Worm (Caenorhabditis elegans) whole organism, L4 larva: Measurements from ENCODE around the gene Y49F6B.8.
"Not testable (repeated sequence)": the region's sequence is repeated elsewhere in the genome, so short reads cannot be mapped to it uniquely, and the experiment has no call there.

Source experiments
- F26F4.8 ChIP-seq: fragments of 200-800 bp; sonication (Bioruptor generic); conservative IDR thresholded peaks from 2 replicates; pipeline ENCODE4 v1.3.6; 2022; ENCODE audit warnings: missing genetic modification characterization, missing compliant biosample characterization
- T26A8.4 ChIP-seq: fragments of 200-800 bp; sonication (Bioruptor generic); IDR thresholded peaks from 2 replicates; pipeline ENCODE4 v1.3.6; 2022; ENCODE audit warnings: missing genetic modification characterization, missing compliant biosample characterization
- Y105C5A.15 ChIP-seq: fragments of 200-800 bp; sonication (Bioruptor generic); IDR thresholded peaks from 2 replicates; pipeline ENCODE4 v1.3.6; 2022; ENCODE audit warnings: missing genetic modification characterization, missing compliant biosample characterization
- ZK337.2 ChIP-seq: fragments of 200-800 bp; sonication (Bioruptor generic); IDR thresholded peaks from 2 replicates; pipeline ENCODE4 v1.3.6; 2022; ENCODE audit warnings: missing genetic modification reagents, missing genetic modification characterization, missing compliant biosample characterization
- aha-1 ChIP-seq: fragments of 150-350 bp; peaks from one replicate; lab custom pipeline; 2014; ENCODE audit warnings: missing biosample characterization, missing genetic modification characterization
- aly-2 ChIP-seq: sonication (generic microtip); optimal IDR thresholded peaks from 2 replicates; lab custom pipeline; 2018; ENCODE audit warnings: missing biosample characterization, missing genetic modification characterization
- ceh-44 ChIP-seq: fragments of 200-800 bp; sonication (Bioruptor generic); IDR thresholded peaks from 2 replicates; pipeline ENCODE4 v1.3.6; 2022; ENCODE audit warnings: missing genetic modification reagents, missing genetic modification characterization, missing compliant biosample characterization
- ceh-62 ChIP-seq: sonication (generic microtip); optimal IDR thresholded peaks from 2 replicates; lab custom pipeline; 2017; ENCODE audit warnings: missing biosample characterization, missing genetic modification characterization
- ces-1 ChIP-seq: fragments of 150-350 bp; sonication (generic microtip); optimal IDR thresholded peaks from 4 replicates; lab custom pipeline; 2014; ENCODE audit warnings: missing biosample characterization, missing genetic modification reagents, missing genetic modification characterization
- cey-2 ChIP-seq: sonication (generic microtip); optimal IDR thresholded peaks from 3 replicates; lab custom pipeline; 2017; ENCODE audit warnings: missing genetic modification characterization, mild to moderate bottlenecking, missing compliant biosample characterization, antibody characterized with exemption, borderline replicate concordance; ENCODE audit not compliant: insufficient read depth
- daf-12 ChIP-seq: fragments of 150-350 bp; optimal IDR thresholded peaks from 2 replicates; lab custom pipeline; 2014; ENCODE audit warnings: missing biosample characterization, missing genetic modification reagents, missing genetic modification characterization
- daf-19 ChIP-seq: fragments of 200-800 bp; sonication (Bioruptor generic); conservative IDR thresholded peaks from 2 replicates; pipeline ENCODE4 v1.3.6; 2022; ENCODE audit warnings: missing genetic modification characterization, missing compliant biosample characterization
- dmd-6 ChIP-seq: fragments of 200-800 bp; sonication (Bioruptor generic); IDR thresholded peaks from 2 replicates; pipeline ENCODE4 v1.3.6; 2022; ENCODE audit warnings: missing genetic modification reagents, missing genetic modification characterization, missing compliant biosample characterization
- dmd-9 ChIP-seq: fragments of 200-800 bp; sonication (Bioruptor generic); IDR thresholded peaks from 2 replicates; pipeline ENCODE4 v1.3.6; 2022; ENCODE audit warnings: missing genetic modification reagents, missing genetic modification characterization, missing compliant biosample characterization
- dpl-1 ChIP-seq: fragments of 150-350 bp; optimal IDR thresholded peaks from 2 replicates; lab custom pipeline; 2014; ENCODE audit warnings: missing biosample characterization, missing genetic modification reagents, missing genetic modification characterization
- fkh-10 ChIP-seq: fragments of 150-350 bp; optimal IDR thresholded peaks from 2 replicates; lab custom pipeline; 2014; ENCODE audit warnings: missing biosample characterization, missing genetic modification reagents, missing genetic modification characterization
- lin-1 ChIP-seq: fragments of 200-800 bp; sonication (Bioruptor generic); IDR thresholded peaks from 2 replicates; pipeline ENCODE4 v1.3.6; 2022; ENCODE audit warnings: missing genetic modification reagents, missing genetic modification characterization, missing compliant biosample characterization
- lin-13 ChIP-seq: fragments of 150-350 bp; optimal IDR thresholded peaks from 2 replicates; lab custom pipeline; 2014; ENCODE audit warnings: missing biosample characterization, missing genetic modification reagents, missing genetic modification characterization
- lin-15B ChIP-seq: fragments of 150-350 bp; sonication (generic microtip); optimal IDR thresholded peaks from 3 replicates; lab custom pipeline; 2014; ENCODE audit warnings: missing biosample characterization, missing genetic modification characterization
- lsy-2 ChIP-seq, 2 experiments: fragments of 150-350 bp in 1 of 2; sonication (generic microtip) in 1 of 2; optimal IDR thresholded peaks; 2 replicates each; lab custom pipeline; 2014 to 2017; ENCODE audit warnings: missing biosample characterization in 2 of 2, missing genetic modification characterization in 2 of 2
- mxl-2 ChIP-seq: fragments of 200-800 bp; sonication (Bioruptor generic); conservative IDR thresholded peaks from 2 replicates; pipeline ENCODE4 v1.3.6; 2022; ENCODE audit warnings: missing genetic modification reagents, missing genetic modification characterization, missing compliant biosample characterization
- mxl-3 ChIP-seq: fragments of 200-800 bp; sonication (Bioruptor generic); optimal IDR thresholded peaks from 2 replicates; lab custom pipeline; 2018; ENCODE audit warnings: mild to moderate bottlenecking, missing genetic modification characterization, missing compliant biosample characterization
- nhr-11 ChIP-seq: fragments of 150-350 bp; optimal IDR thresholded peaks from 2 replicates; lab custom pipeline; 2014; ENCODE audit warnings: missing biosample characterization, missing genetic modification characterization
- nhr-28 ChIP-seq: fragments of 150-350 bp; optimal IDR thresholded peaks from 2 replicates; lab custom pipeline; 2014; ENCODE audit warnings: missing biosample characterization, missing genetic modification characterization
- nhr-48 ChIP-seq: sonication (generic microtip); optimal IDR thresholded peaks from 2 replicates; lab custom pipeline; 2016; ENCODE audit warnings: mild to moderate bottlenecking, missing genetic modification characterization, missing compliant biosample characterization
- nhr-76 ChIP-seq: fragments of 150-350 bp; optimal IDR thresholded peaks from 2 replicates; lab custom pipeline; 2014; ENCODE audit warnings: missing biosample characterization, missing genetic modification characterization
- php-3 ChIP-seq: fragments of 200-800 bp; sonication (Bioruptor generic); IDR thresholded peaks from 2 replicates; pipeline ENCODE4 v1.3.6; 2022; ENCODE audit warnings: missing genetic modification reagents, missing genetic modification characterization, missing compliant biosample characterization
- pqm-1 ChIP-seq: sonication (generic microtip); optimal IDR thresholded peaks from 2 replicates; lab custom pipeline; 2017; ENCODE audit warnings: missing biosample characterization, missing genetic modification characterization
- unc-62 ChIP-seq, 3 experiments: fragments of 150-350 bp in 1 of 3; sonication (generic microtip); optimal IDR thresholded peaks in 2 of 3; peaks in 1 of 3; 1 replicate in 1 of 3; 2 replicates in 2 of 3; lab custom pipeline; 2014 to 2017; ENCODE audit warnings: missing biosample characterization in 3 of 3, missing genetic modification characterization in 3 of 3, missing genetic modification reagents in 3 of 3, missing genotype in 1 of 3
- vab-7 ChIP-seq: fragments of 200-800 bp; sonication (Bioruptor generic); IDR thresholded peaks from 2 replicates; pipeline ENCODE4 v1.3.6; 2022; ENCODE audit warnings: missing genetic modification reagents, missing genetic modification characterization, missing compliant biosample characterization
- ztf-11 ChIP-seq: fragments of 150-350 bp; optimal IDR thresholded peaks from 2 replicates; lab custom pipeline; 2014; ENCODE audit warnings: missing biosample characterization, missing genetic modification characterization

Y49F6B.8 gene

DNA sequence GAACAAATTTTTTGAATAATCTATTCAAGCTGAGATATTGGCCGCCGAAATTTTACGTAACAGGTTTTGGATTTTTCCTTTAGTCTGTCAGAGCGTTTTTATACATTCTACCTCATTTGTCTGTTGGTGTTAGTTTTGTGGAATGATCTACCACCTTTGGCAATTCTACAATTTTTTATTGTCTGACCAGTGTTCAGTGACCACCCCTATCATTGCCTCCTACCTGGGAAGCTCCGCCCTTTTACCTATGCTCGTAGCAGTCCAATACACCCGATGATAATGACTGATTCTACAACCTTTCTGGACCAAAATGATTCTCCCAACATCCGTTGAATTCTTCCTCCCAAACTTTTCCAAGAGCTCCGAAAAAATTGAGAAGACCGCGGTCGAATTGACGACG is 7.7 kb downstream of the Y49F6B.8 start, which contains the start of gene sdz-32:
TSS of gene sdz-32 (plus strand) at position 301 of the 400 bp plus-strand sequence.
- TF ChIP-seq cey-2 (tag; lab: Kevin White, UChicago) (no peak), ceh-44 (GFP tag; lab: Robert Waterston, UW) (no peak), T26A8.4 (GFP tag; lab: Robert Waterston, UW) (no peak)

DNA sequence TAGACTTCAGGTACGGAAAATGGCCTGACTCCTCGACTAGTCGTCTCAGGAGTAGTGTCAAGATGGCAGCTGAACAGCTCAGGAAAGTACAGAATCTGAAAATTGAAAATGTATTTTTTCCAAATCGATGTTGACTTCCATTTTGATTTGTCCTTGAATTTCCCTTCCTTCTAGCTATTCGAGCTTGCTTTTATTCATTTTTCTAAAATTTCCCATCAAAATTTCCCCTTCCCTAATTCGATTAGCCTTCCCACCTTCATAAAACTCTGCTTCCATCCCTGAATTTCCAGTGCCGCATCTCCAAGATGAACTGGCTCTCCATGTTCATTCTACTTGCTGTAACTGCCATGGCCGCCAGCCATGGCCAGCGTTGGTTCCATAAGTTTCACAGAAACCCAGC is 8.7 kb downstream of the Y49F6B.8 start, which contains the start of gene Y49F6B.6:
TSS of gene Y49F6B.6 (plus strand) at position 301 of the 400 bp plus-strand sequence.
- TF ChIP-seq nhr-76 (tag; lab: Kevin White, UChicago) (no peak), F26F4.8 (no peak), ZK337.2 (GFP tag; lab: Robert Waterston, UW) (no peak), aly-2 (no peak), dpl-1 (GFP tag; lab: Kevin White, UChicago) (no peak), Y105C5A.15 (GFP tag; lab: Robert Waterston, UW) (no peak), php-3 (GFP tag; lab: Robert Waterston, UW) (no peak)

ce11 chrII:3472316-3472715 is 9.2 kb downstream of the Y49F6B.8 start, which contains the start of gene Y49F6B.12:
Gene Y49F6B.12, minus strand, starts transcription at chrII:3472416.
- TF ChIP-seq vab-7 (no peak), ceh-62 (tag; lab: Kevin White, UChicago) (no peak), aha-1 (tag; lab: Kevin White, UChicago) (peak; percentile 45), lin-13 (GFP tag; lab: Kevin White, UChicago) (no peak)

DNA sequence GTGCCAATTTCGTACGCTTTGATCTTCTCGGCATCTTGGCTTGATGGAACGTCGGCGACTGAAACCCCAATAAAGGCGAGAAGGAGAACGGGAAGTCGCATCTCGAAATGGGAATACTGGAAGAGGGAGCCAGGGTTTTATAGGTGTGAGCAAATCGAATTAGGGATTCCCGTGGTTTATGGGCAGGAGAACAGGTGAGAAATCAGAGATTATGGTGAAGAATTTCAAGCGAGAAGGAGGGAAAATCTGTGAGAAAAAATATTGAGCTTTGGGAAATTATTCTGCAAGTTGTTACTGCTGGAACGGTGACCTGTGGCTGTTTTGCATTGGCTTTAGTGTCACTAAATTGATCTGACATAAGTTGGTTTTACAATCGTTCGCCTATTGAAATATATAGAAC is 9.9 kb downstream of the Y49F6B.8 start, which contains the start of gene Y49F6B.13:
TSS of gene Y49F6B.13 (minus strand) at position 101 of the 400 bp plus-strand sequence.
- TF ChIP-seq aha-1 (tag; lab: Kevin White, UChicago) = peak; percentile 17
- TF ChIP-seq fkh-10 (GFP tag; lab: Kevin White, UChicago) = no peak

- TF ChIP-seq pqm-1 (tag; lab: Kevin White, UChicago) = no peak
Observed at ce11 chrII:3470549-3470948, 10.9 kb downstream of the Y49F6B.8 start, which contains the start of gene Y49F6B.20. Gene Y49F6B.20, minus strand, starts transcription at chrII:3470649.

ce11 chrII:3464580-3464979 is 16.9 kb downstream of the Y49F6B.8 start, which contains the start of gene C16C8.10:
Gene C16C8.10, minus strand, starts transcription at chrII:3464680.
- TF ChIP-seq unc-62 (GFP tag; optimal IDR thresholded peaks at IDR 0.05 in 1 of 2; lab: Kevin White, UChicago) = peak in 1 of 2 experiments; percentile 23
- TF ChIP-seq unc-62 (tag; optimal IDR thresholded peaks at IDR 0.05; lab: Kevin White, UChicago) = not testable (repeated sequence)
- TF ChIP-seq, all 104 proteins: peak for 1; not testable (repeated sequence) for 103

- TF ChIP-seq lsy-2 (tag; optimal IDR thresholded peaks at IDR 0.05; lab: Kevin White, UChicago) = no peak
- no peak for TF ChIP-seq daf-12 (tag; lab: Kevin White, UChicago)
- TF ChIP-seq dmd-6 (GFP tag; lab: Robert Waterston, UW) = no peak
- no peak for TF ChIP-seq vab-7
- no peak for TF ChIP-seq nhr-28
- TF ChIP-seq dmd-9 (GFP tag; lab: Robert Waterston, UW) = no peak
- no peak for TF ChIP-seq lin-13 (GFP tag; lab: Kevin White, UChicago)
- no peak for TF ChIP-seq mxl-3 (GFP tag; lab: Kevin White, UChicago)
- TF ChIP-seq pqm-1 (tag; lab: Kevin White, UChicago) = no peak
- TF ChIP-seq daf-19 (GFP tag; lab: Robert Waterston, UW) = no peak
- no peak for TF ChIP-seq cey-2 (tag; lab: Kevin White, UChicago)
- no peak for TF ChIP-seq lin-15B
- TF ChIP-seq nhr-11 (tag; lab: Kevin White, UChicago) = no peak
- no peak for TF ChIP-seq ZK337.2 (GFP tag; lab: Robert Waterston, UW)
- no peak for TF ChIP-seq mxl-2 (GFP tag; lab: Robert Waterston, UW)
- no peak for TF ChIP-seq nhr-48
- TF ChIP-seq lin-1 (GFP tag; lab: Robert Waterston, UW) = no peak
- TF ChIP-seq ztf-11 (tag; lab: Kevin White, UChicago) = no peak
- no peak for TF ChIP-seq ces-1
Observed at ce11 chrII:3463097-3463496, 18.4 kb downstream of the Y49F6B.8 start, which contains the start of gene C16C8.9. Gene C16C8.9, minus strand, starts transcription at chrII:3463197.
